Worm (Caenorhabditis elegans) whole organism, dauer: ENCODE results near the gene ZK185.3.

Experiments
- unc-62 ChIP-seq: sonication (generic microtip); optimal IDR thresholded peaks from 2 replicates; lab custom pipeline; 2017; ENCODE audit warnings: missing biosample characterization, missing genetic modification reagents, missing genetic modification characterization

Gene ZK185.3

ce11 chrIV:4530170-4530569, at the start of gene ZK185.3:
Gene ZK185.3 (minus strand): TSS chrIV:4530432.
- no peak for TF ChIP-seq unc-62 (GFP tag; lab: Kevin White, UChicago)

ce11 chrIV:4579472-4579871, 49.2 kb upstream of the ZK185.3 start:
- no peak for TF ChIP-seq unc-62 (GFP tag; lab: Kevin White, UChicago)

ce11 chrIV:4576847-4577246, 46.6 kb upstream of the ZK185.3 start:
- no peak for TF ChIP-seq unc-62 (GFP tag; lab: Kevin White, UChicago)

ce11 chrIV:4574051-4574450, 43.8 kb upstream of the ZK185.3 start:
- TF ChIP-seq unc-62 (GFP tag; lab: Kevin White, UChicago) = no peak

ce11 chrIV:4570599-4570998, 40.4 kb upstream of the ZK185.3 start:
- TF ChIP-seq unc-62 (GFP tag; lab: Kevin White, UChicago) = no peak

- no peak for TF ChIP-seq unc-62 (GFP tag; lab: Kevin White, UChicago)
These were observed 38.2 kb upstream of the ZK185.3 start, which contains the start of gene F28E10.1 for ce11 chrIV:4568402-4568891. Gene F28E10.1 (plus strand): TSS chrIV:4568841.

- no peak for TF ChIP-seq unc-62 (GFP tag; lab: Kevin White, UChicago)
These were observed 37.1 kb upstream of the ZK185.3 start, which contains the start of gene F28E10.4 for ce11 chrIV:4567343-4567742. Gene F28E10.4 (minus strand): TSS chrIV:4567443.

ce11 chrIV:4565882-4566281, 35.6 kb upstream of the ZK185.3 start:
- no peak for TF ChIP-seq unc-62 (GFP tag; lab: Kevin White, UChicago)

ce11 chrIV:4564541-4564940, 34.3 kb upstream of the ZK185.3 start:
- TF ChIP-seq unc-62 (GFP tag; lab: Kevin White, UChicago) = no peak

ce11 chrIV:4562599-4563116, 32.4 kb upstream of the ZK185.3 start, which contains the start of gene igeg-1:
Gene igeg-1 (plus strand): TSS chrIV:4562649.
- no peak for TF ChIP-seq unc-62 (GFP tag; lab: Kevin White, UChicago)

ce11 chrIV:4559160-4559559, 28.9 kb upstream of the ZK185.3 start:
- no peak for TF ChIP-seq unc-62 (GFP tag; lab: Kevin White, UChicago)

ce11 chrIV:4557731-4558130, 27.5 kb upstream of the ZK185.3 start:
- no peak for TF ChIP-seq unc-62 (GFP tag; lab: Kevin White, UChicago)

ce11 chrIV:4557130-4557529, 26.9 kb upstream of the ZK185.3 start:
- no peak for TF ChIP-seq unc-62 (GFP tag; lab: Kevin White, UChicago)

- TF ChIP-seq unc-62 (GFP tag; lab: Kevin White, UChicago) = no peak
These were observed 21.3 kb upstream of the ZK185.3 start for ce11 chrIV:4551562-4551961.

ce11 chrIV:4548253-4548652, 18.0 kb upstream of the ZK185.3 start, which contains the start of gene ZK185.1:
Gene ZK185.1 (plus strand): TSS chrIV:4548553.
- no peak for TF ChIP-seq unc-62 (GFP tag; lab: Kevin White, UChicago)

ce11 chrIV:4545818-4546217, 15.6 kb upstream of the ZK185.3 start, which contains the start of gene ZK185.5:
Gene ZK185.5 (minus strand): TSS chrIV:4545918.
- no peak for TF ChIP-seq unc-62 (GFP tag; lab: Kevin White, UChicago)

ce11 chrIV:4544215-4544614, 14.0 kb upstream of the ZK185.3 start:
- TF ChIP-seq unc-62 (GFP tag; lab: Kevin White, UChicago) = no peak
